Fruit fly (Drosophila melanogaster) S2 (cell line): ENCODE results near the gene Hsp23.

Experiments
- CG8478 ChIP-seq: fragments of >200 bp; optimal IDR thresholded peaks from 2 replicates; lab custom pipeline; 2018
- CTCF ChIP-seq, 2 experiments: fragments of >200 bp; optimal IDR thresholded peaks; 2 replicates each; lab custom pipeline; 2018

Hsp23 gene

dm6 chr3L:9381602-9382001 is at the start of gene Hsp23:
Hsp23 (plus strand) TSS chr3L:9381882.
- TF ChIP-seq CG8478 (lab: Kevin White, UChicago) (no peak), CTCF (optimal IDR thresholded peaks at IDR 0.05; lab: Kevin White, UChicago) (no peak)

dm6 chr3L:9333745-9334382 is 47.8 kb upstream of the Hsp23 start, which contains the start of gene PGRP-LA:
PGRP-LA (plus strand) TSS chr3L:9334332.
- TF ChIP-seq CG8478 (lab: Kevin White, UChicago), result no peak
- peak in 1 of 2 experiments; percentile 14 for TF ChIP-seq CTCF (optimal IDR thresholded peaks at IDR 0.05; lab: Kevin White, UChicago)

- no peak for TF ChIP-seq CG8478 (lab: Kevin White, UChicago)
- TF ChIP-seq CTCF (optimal IDR thresholded peaks at IDR 0.05; lab: Kevin White, UChicago), result no peak
Observed at dm6 chr3L:9335711-9336110, 46.0 kb upstream of the Hsp23 start.

- TF ChIP-seq CTCF (optimal IDR thresholded peaks at IDR 0.05; lab: Kevin White, UChicago) (no peak), CG8478 (lab: Kevin White, UChicago) (no peak)
Observed at dm6 chr3L:9337942-9338468, 43.7 kb upstream of the Hsp23 start.

dm6 chr3L:9338510-9338909 is 43.2 kb upstream of the Hsp23 start, which contains the start of gene PGRP-LC:
PGRP-LC (plus strand) TSS chr3L:9338810.
- TF ChIP-seq CG8478 (lab: Kevin White, UChicago), result no peak

dm6 chr3L:9339021-9339420 is 42.7 kb upstream of the Hsp23 start:
- TF ChIP-seq CG8478 (lab: Kevin White, UChicago) (no peak), CTCF (optimal IDR thresholded peaks at IDR 0.05; lab: Kevin White, UChicago) (no peak)

- TF ChIP-seq CG8478 (lab: Kevin White, UChicago) (no peak), CTCF (optimal IDR thresholded peaks at IDR 0.05; lab: Kevin White, UChicago) (no peak)
Observed at dm6 chr3L:9340232-9340631, 41.5 kb upstream of the Hsp23 start.

- TF ChIP-seq CG8478 (lab: Kevin White, UChicago) (no peak), CTCF (optimal IDR thresholded peaks at IDR 0.05; lab: Kevin White, UChicago) (no peak)
Observed at dm6 chr3L:9340839-9341238, 40.8 kb upstream of the Hsp23 start.

- TF ChIP-seq CTCF (optimal IDR thresholded peaks at IDR 0.05; lab: Kevin White, UChicago) (no peak), CG8478 (lab: Kevin White, UChicago) (no peak)
Observed at dm6 chr3L:9343963-9344362, 37.7 kb upstream of the Hsp23 start.

- TF ChIP-seq CG8478 (lab: Kevin White, UChicago) (no peak), CTCF (optimal IDR thresholded peaks at IDR 0.05; lab: Kevin White, UChicago) (no peak)
Observed at dm6 chr3L:9345157-9345556, 36.5 kb upstream of the Hsp23 start.

- TF ChIP-seq CTCF (optimal IDR thresholded peaks at IDR 0.05; lab: Kevin White, UChicago) (no peak), CG8478 (lab: Kevin White, UChicago) (no peak)
Observed at dm6 chr3L:9349314-9349733, 32.4 kb upstream of the Hsp23 start, which contains the start of gene PGRP-LF. PGRP-LF (plus strand) TSS chr3L:9349609.

dm6 chr3L:9353733-9354132 is 27.9 kb upstream of the Hsp23 start, which contains the start of gene CG32040:
CG32040 (plus strand) TSS chr3L:9354033.
- TF ChIP-seq CTCF (optimal IDR thresholded peaks at IDR 0.05; lab: Kevin White, UChicago) (no peak), CG8478 (lab: Kevin White, UChicago) (no peak)

- TF ChIP-seq CTCF (optimal IDR thresholded peaks at IDR 0.05; lab: Kevin White, UChicago) (no peak), CG8478 (lab: Kevin White, UChicago) (no peak)
Observed at dm6 chr3L:9355555-9355954, 26.1 kb upstream of the Hsp23 start.

- no peak for TF ChIP-seq CG8478 (lab: Kevin White, UChicago)
- peak; percentile 83 to 84 for TF ChIP-seq CTCF (optimal IDR thresholded peaks at IDR 0.05; lab: Kevin White, UChicago)
Observed at dm6 chr3L:9356138-9356753, 25.4 kb upstream of the Hsp23 start.
